Fruit fly (Drosophila melanogaster) whole organism, embryonic: ENCODE measurements around the gene CG7101.

ENCODE experiments used
- Bgb ChIP-seq: fragments of 200-800 bp; sonication (Bioruptor generic); IDR thresholded peaks from 2 replicates; pipeline ENCODE4 v1.3.6; 2022; ENCODE audit warnings: missing biosample characterization, missing genetic modification characterization; ENCODE audit not compliant: partially characterized antibody
- CG10209 ChIP-seq: fragments of 200-800 bp; sonication (Bioruptor generic); optimal IDR thresholded peaks from 3 replicates; lab custom pipeline; 2017; ENCODE audit warnings: missing biosample characterization, mild to moderate bottlenecking, missing genetic modification characterization, missing genetic modification reagents
- CG1024 ChIP-seq: fragments of 200-800 bp; sonication (Bioruptor generic); IDR thresholded peaks from 2 replicates; pipeline ENCODE4 v1.3.6; 2022; ENCODE audit warnings: missing biosample characterization, missing genetic modification characterization
- CG10274 ChIP-seq: fragments of 200-800 bp; sonication (Bioruptor generic); optimal IDR thresholded peaks from 3 replicates; lab custom pipeline; 2017; ENCODE audit warnings: missing biosample characterization, mild to moderate bottlenecking, missing genetic modification characterization
- CG11093 ChIP-seq: fragments of 200-800 bp; sonication (Bioruptor generic); IDR thresholded peaks from 3 replicates; pipeline ENCODE4 v1.3.6; 2022; ENCODE audit warnings: missing biosample characterization, missing genetic modification characterization
- CG11247 ChIP-seq: fragments of 200-800 bp; sonication (Bioruptor generic); IDR thresholded peaks from 2 replicates; pipeline ENCODE4 v1.3.6; 2022; ENCODE audit warnings: missing biosample characterization, missing genetic modification characterization
- CG11696 ChIP-seq: fragments of 200-800 bp; sonication (Bioruptor generic); IDR thresholded peaks from 2 replicates; pipeline ENCODE4 v1.3.6; 2022; ENCODE audit warnings: missing biosample characterization, missing genetic modification characterization
- CG12219 ChIP-seq: fragments of 200-800 bp; sonication (Bioruptor generic); optimal IDR thresholded peaks from 3 replicates; lab custom pipeline; 2018; ENCODE audit warnings: missing biosample characterization, mild to moderate bottlenecking, missing genetic modification characterization
- CG13296 ChIP-seq: fragments of 200-800 bp; sonication (Bioruptor generic); optimal IDR thresholded peaks from 3 replicates; lab custom pipeline; 2018; ENCODE audit warnings: missing biosample characterization, mild to moderate bottlenecking, missing genetic modification characterization
- CG14014 ChIP-seq: fragments of 200-800 bp; sonication (Bioruptor generic); IDR thresholded peaks from 2 replicates; pipeline ENCODE4 v1.3.6; 2022; ENCODE audit warnings: missing biosample characterization, missing genetic modification characterization
- CG1602 ChIP-seq: fragments of 200-800 bp; sonication (Bioruptor generic); optimal IDR thresholded peaks from 3 replicates; lab custom pipeline; 2016; ENCODE audit warnings: missing biosample characterization, missing genetic modification characterization
- CG16813 ChIP-seq: fragments of 200-800 bp; sonication (Bioruptor generic); IDR thresholded peaks from 3 replicates; pipeline ENCODE4 v1.3.6; 2022; ENCODE audit warnings: missing biosample characterization, missing genetic modification characterization; ENCODE audit not compliant: partially characterized antibody
- CG17186 ChIP-seq: fragments of 200-800 bp; sonication (Bioruptor generic); optimal IDR thresholded peaks from 3 replicates; lab custom pipeline; 2017; ENCODE audit warnings: missing biosample characterization, missing genetic modification reagents, missing genetic modification characterization
- CG17568 ChIP-seq: fragments of 200-800 bp; sonication (Bioruptor generic); optimal IDR thresholded peaks from 2 replicates; lab custom pipeline; 2018; ENCODE audit warnings: missing biosample characterization, mild to moderate bottlenecking, missing genetic modification characterization, moderate library complexity
- CG1792 ChIP-seq: fragments of 200-800 bp; sonication (Bioruptor generic); optimal IDR thresholded peaks from 2 replicates; lab custom pipeline; 2016; ENCODE audit warnings: missing biosample characterization, missing genetic modification characterization
- CG1832 ChIP-seq: fragments of 200-800 bp; sonication (Bioruptor generic); optimal IDR thresholded peaks from 2 replicates; lab custom pipeline; 2017; ENCODE audit warnings: missing biosample characterization, mild to moderate bottlenecking, missing genetic modification characterization, inconsistent platforms
- CG18764 ChIP-seq: fragments of 200-800 bp; sonication (Bioruptor generic); optimal IDR thresholded peaks from 3 replicates; lab custom pipeline; 2016; ENCODE audit warnings: missing biosample characterization, missing genetic modification characterization
- CG3065 ChIP-seq: fragments of 200-800 bp; sonication (Bioruptor generic); optimal IDR thresholded peaks from 2 replicates; lab custom pipeline; 2016; ENCODE audit warnings: missing biosample characterization, missing genetic modification characterization
- CG31224 ChIP-seq: fragments of 200-800 bp; sonication (Bioruptor generic); IDR thresholded peaks from 2 replicates; pipeline ENCODE4 v1.3.6; 2022; ENCODE audit warnings: missing biosample characterization, missing genetic modification characterization
- CG3281 ChIP-seq: fragments of 200-800 bp; sonication (Bioruptor generic); optimal IDR thresholded peaks from 3 replicates; lab custom pipeline; 2017; ENCODE audit warnings: missing biosample characterization, mild to moderate bottlenecking, missing genetic modification characterization
- CG5953 ChIP-seq: fragments of 200-800 bp; sonication (Bioruptor generic); IDR thresholded peaks from 2 replicates; pipeline ENCODE4 v1.3.6; 2022; ENCODE audit warnings: missing biosample characterization, missing genetic modification characterization
- CG6683 ChIP-seq: fragments of 200-800 bp; sonication (Bioruptor generic); optimal IDR thresholded peaks from 2 replicates; lab custom pipeline; 2017; ENCODE audit warnings: missing biosample characterization, mild to moderate bottlenecking, missing genetic modification characterization, missing genetic modification reagents
- CG7372 ChIP-seq: fragments of 200-800 bp; sonication (Bioruptor generic); IDR thresholded peaks from 2 replicates; pipeline ENCODE4 v1.3.6; 2022; ENCODE audit warnings: missing biosample characterization, missing genetic modification characterization
- CG7745 ChIP-seq: fragments of 200-800 bp; sonication (Bioruptor generic); optimal IDR thresholded peaks from 2 replicates; lab custom pipeline; 2018; ENCODE audit warnings: missing biosample characterization, mild to moderate bottlenecking, missing genetic modification characterization, moderate library complexity
- CG7786 ChIP-seq: fragments of 200-800 bp; sonication (Bioruptor generic); optimal IDR thresholded peaks from 2 replicates; lab custom pipeline; 2016; ENCODE audit warnings: missing biosample characterization, missing genetic modification characterization
- Dbx ChIP-seq: fragments of 200-800 bp; sonication (Bioruptor generic); IDR thresholded peaks from 3 replicates; pipeline ENCODE4 v1.3.6; 2022; ENCODE audit warnings: missing biosample characterization, missing genetic modification characterization
- Dll ChIP-seq: fragments of 200-800 bp; sonication (Bioruptor generic); IDR thresholded peaks from 4 replicates; pipeline ENCODE4 v1.3.6; 2022; ENCODE audit warnings: missing biosample characterization, missing genetic modification characterization; ENCODE audit not compliant: partially characterized antibody
- Gug ChIP-seq: fragments of 200-800 bp; sonication (Bioruptor generic); IDR thresholded peaks from 4 replicates; pipeline ENCODE4 v1.3.6; 2022; ENCODE audit warnings: missing biosample characterization, missing genetic modification characterization
- Hand ChIP-seq: fragments of 200-800 bp; sonication (Bioruptor generic); optimal IDR thresholded peaks from 2 replicates; lab custom pipeline; 2017; ENCODE audit warnings: mild to moderate bottlenecking, missing biosample characterization, missing genetic modification reagents, missing genetic modification characterization
- Hr39 ChIP-seq: fragments of >200 bp; optimal IDR thresholded peaks from 2 replicates; lab custom pipeline; 2017
- Rfx ChIP-seq: fragments of 200-800 bp; sonication (Bioruptor generic); IDR thresholded peaks from 2 replicates; pipeline ENCODE4 v1.3.6; 2022; ENCODE audit warnings: missing biosample characterization, missing genetic modification characterization
- Side ChIP-seq: fragments of 200-800 bp; sonication (Bioruptor generic); optimal IDR thresholded peaks from 2 replicates; lab custom pipeline; 2016; ENCODE audit warnings: missing biosample characterization, missing genetic modification characterization
- Sry-β ChIP-seq: fragments of 200-800 bp; sonication (Bioruptor generic); optimal IDR thresholded peaks from 2 replicates; lab custom pipeline; 2018; ENCODE audit warnings: missing biosample characterization, mild to moderate bottlenecking, missing genetic modification characterization, moderate library complexity
- al ChIP-seq: fragments of 200-800 bp; sonication (Bioruptor generic); IDR thresholded peaks from 2 replicates; pipeline ENCODE4 v1.3.6; 2022; ENCODE audit warnings: missing biosample characterization, missing genetic modification characterization
- bsh ChIP-seq, 2 experiments: fragments of 200-800 bp; sonication (Bioruptor generic); optimal IDR thresholded peaks; 2 replicates each; lab custom pipeline; 2017 to 2018; ENCODE audit warnings: mild to moderate bottlenecking in 2 of 2, missing biosample characterization in 2 of 2, missing genetic modification characterization in 2 of 2, moderate library complexity in 1 of 2
- cas ChIP-seq: fragments of 200-800 bp; sonication (Bioruptor generic); IDR thresholded peaks from 2 replicates; pipeline ENCODE4 v1.3.6; 2022; ENCODE audit warnings: missing biosample characterization, missing genetic modification characterization
- caup ChIP-seq: fragments of 200-800 bp; sonication (Bioruptor generic); optimal IDR thresholded peaks from 3 replicates; lab custom pipeline; 2017; ENCODE audit warnings: missing biosample characterization, mild to moderate bottlenecking, missing genetic modification characterization, moderate library complexity; ENCODE audit not compliant: severe bottlenecking
- crc ChIP-seq: fragments of 200-800 bp; sonication (Bioruptor generic); optimal IDR thresholded peaks from 2 replicates; lab custom pipeline; 2016; ENCODE audit warnings: missing biosample characterization, missing genetic modification characterization
- dysf ChIP-seq: fragments of 200-800 bp; sonication (Bioruptor generic); IDR thresholded peaks from 3 replicates; pipeline ENCODE4 v1.3.6; 2022; ENCODE audit warnings: missing biosample characterization, missing genetic modification characterization
- ham ChIP-seq: fragments of 200-800 bp; sonication (Bioruptor generic); IDR thresholded peaks from 2 replicates; pipeline ENCODE4 v1.3.6; 2022; ENCODE audit warnings: missing biosample characterization, missing genetic modification characterization
- hkb ChIP-seq, 2 experiments: fragments of 200-800 bp in 1 of 2; fragments of >200 bp in 1 of 2; sonication (Bioruptor generic) in 1 of 2; IDR thresholded peaks in 1 of 2; optimal IDR thresholded peaks in 1 of 2; 2 replicates each; pipeline versions ENCODE4 v1.3.6 to Lab custom; 2017 to 2022; ENCODE audit warnings: missing biosample characterization in 1 of 2, missing genetic modification characterization in 1 of 2
- jumu ChIP-seq: fragments of 200-800 bp; sonication (Bioruptor generic); optimal IDR thresholded peaks from 3 replicates; lab custom pipeline; 2016; ENCODE audit warnings: missing biosample characterization, missing genetic modification characterization
- nmo ChIP-seq: fragments of 200-800 bp; sonication (Bioruptor generic); optimal IDR thresholded peaks from 2 replicates; lab custom pipeline; 2018; ENCODE audit warnings: missing biosample characterization, mild to moderate bottlenecking, missing genetic modification characterization, moderate library complexity
- oc ChIP-seq: fragments of 200-800 bp; sonication (Bioruptor generic); optimal IDR thresholded peaks from 2 replicates; lab custom pipeline; 2018; ENCODE audit warnings: missing biosample characterization, mild to moderate bottlenecking, missing genetic modification characterization, moderate library complexity
- pan ChIP-seq, 4 experiments: fragments of >200 bp in 3 of 4; fragments of 200-800 bp in 1 of 4; sonication (Bioruptor generic) in 1 of 4; optimal IDR thresholded peaks in 3 of 4; IDR thresholded peaks in 1 of 4; 2 replicates each; pipeline versions ENCODE4 v1.3.6 to Lab custom; 2017 to 2022; ENCODE audit warnings: missing biosample characterization in 2 of 4, missing genetic modification characterization in 2 of 4, mixed read lengths in 1 of 4
- stc ChIP-seq: fragments of 200-800 bp; sonication (Bioruptor generic); IDR thresholded peaks from 2 replicates; pipeline ENCODE4 v1.3.6; 2022; ENCODE audit warnings: missing biosample characterization, missing genetic modification characterization
- unc-4 ChIP-seq: fragments of 200-800 bp; sonication (Bioruptor generic); IDR thresholded peaks from 2 replicates; pipeline ENCODE4 v1.3.6; 2022; ENCODE audit warnings: missing biosample characterization, missing genetic modification characterization; ENCODE audit not compliant: partially characterized antibody
- wor ChIP-seq: fragments of 200-800 bp; sonication (Bioruptor generic); IDR thresholded peaks from 2 replicates; pipeline ENCODE4 v1.3.6; 2022; ENCODE audit warnings: missing biosample characterization, missing genetic modification characterization

Gene CG7101

DNA sequence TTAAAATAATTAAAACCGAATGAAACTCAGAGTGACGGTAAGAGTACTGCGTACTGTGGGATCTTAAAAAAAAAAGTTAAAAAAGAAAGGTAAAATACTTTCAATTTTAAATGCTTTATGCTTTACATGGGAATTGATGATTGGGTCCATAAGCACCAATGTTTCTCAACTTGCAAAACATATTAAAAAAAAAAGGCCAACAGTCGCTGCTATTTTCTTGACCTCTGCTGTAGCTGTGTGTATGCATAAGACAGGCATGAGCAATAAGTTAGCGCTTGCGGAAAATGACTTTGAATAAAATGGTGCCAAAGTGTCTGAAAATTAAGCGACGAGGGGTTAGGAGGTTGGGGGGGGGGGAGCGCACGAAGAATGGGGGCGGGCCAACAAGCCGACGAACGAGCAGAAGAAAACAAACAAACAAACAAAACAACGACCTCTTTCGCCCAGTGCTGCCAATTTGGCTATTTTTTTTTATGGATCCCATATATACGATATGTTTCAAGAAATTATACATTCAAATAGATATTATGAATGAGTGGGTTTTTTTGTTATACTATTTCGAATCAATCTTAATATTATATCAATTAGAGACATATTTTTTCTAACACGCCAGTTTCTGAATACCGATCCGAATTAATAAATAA, 39.2 kb downstream of the CG7101 start (continued):
- TF ChIP-seq Rfx (GFP tag; lab: Robert Waterston, UW) (peak; percentile 59), unc-4 (GFP tag; lab: Robert Waterston, UW) (no peak), Dll (GFP tag; lab: Robert Waterston, UW) (no peak), jumu (GFP tag; lab: Kevin White, UChicago) (peak; percentile 12), CG3281 (GFP tag; lab: Kevin White, UChicago) (peak; percentile 51), Gug (GFP tag; lab: Robert Waterston, UW) (peak; percentile 52; the same call in 1 of the 4 replicates), hkb (optimal IDR thresholded peaks at IDR 0.05; lab: Kevin White, UChicago) (no peak), hkb (GFP tag; IDR thresholded peaks at IDR 0.05; lab: Robert Waterston, UW) (peak; percentile 82), wor (no peak), oc (tag; lab: Kevin White, UChicago) (no peak), CG3065 (GFP tag; lab: Kevin White, UChicago) (no peak), CG7786 (GFP tag; lab: Kevin White, UChicago) (peak; percentile 25), Side (GFP tag; lab: Kevin White, UChicago) (peak; percentile 26), Dbx (GFP tag; lab: Robert Waterston, UW) (no peak), stc (GFP tag; lab: Robert Waterston, UW) (0 out of 2 replicates have a peak, but pooled peaks have one; percentile 44), CG17568 (GFP tag; lab: Kevin White, UChicago) (no peak), caup (peak; percentile 40), CG16813 (GFP tag; lab: Robert Waterston, UW) (no peak), CG17186 (GFP tag; lab: Kevin White, UChicago) (no peak), pan (optimal IDR thresholded peaks at IDR 0.05; lab: Kevin White, UChicago) (no peak), pan (GFP tag; optimal IDR thresholded peaks at IDR 0.05 in 1 of 2, IDR thresholded peaks at IDR 0.05 in 1 of 2) (peak in 1 of 2 experiments; percentile 72), bsh (GFP tag; optimal IDR thresholded peaks at IDR 0.05; lab: Kevin White, UChicago) (peak; percentile 36 to 50), CG1792 (GFP tag; lab: Kevin White, UChicago) (peak; percentile 13), CG10274 (GFP tag; lab: Kevin White, UChicago) (no peak), CG5953 (GFP tag; lab: Robert Waterston, UW) (0 out of 2 replicates have a peak, but pooled peaks have one; percentile 36), CG11093 (GFP tag; lab: Robert Waterston, UW) (0 out of 3 replicates have a peak, but pooled peaks have one; percentile 25), Sry-β (GFP tag; lab: Kevin White, UChicago) (peak; percentile 78), Hr39 (lab: Kevin White, UChicago) (no peak), ham (no peak), CG10209 (GFP tag; lab: Kevin White, UChicago) (peak; percentile 48), CG12219 (GFP tag; lab: Kevin White, UChicago) (no peak), CG7745 (no peak), CG11247 (GFP tag; lab: Robert Waterston, UW) (peak; percentile 59; the same call in 1 of the 2 replicates), cas (GFP tag; lab: Robert Waterston, UW) (no peak), CG1832 (no peak), CG31224 (0 out of 2 replicates have a peak, but pooled peaks have one; percentile 17), Bgb (no peak), CG13296 (GFP tag; lab: Kevin White, UChicago) (peak; percentile 43), Hand (GFP tag; lab: Kevin White, UChicago) (peak; percentile 17), CG11696 (GFP tag; lab: Robert Waterston, UW) (peak; percentile 95), CG18764 (GFP tag; lab: Kevin White, UChicago) (peak; percentile 50), CG1024 (GFP tag; lab: Robert Waterston, UW) (peak; percentile 47; the same call in 1 of the 2 replicates), dysf (GFP tag; lab: Robert Waterston, UW) (peak; percentile 66; the same call in 2 of the 3 replicates), CG7372 (0 out of 2 replicates have a peak, but pooled peaks have one; percentile 8), CG6683 (GFP tag; lab: Kevin White, UChicago) (no peak), crc (GFP tag; lab: Kevin White, UChicago) (peak; percentile 19), al (GFP tag; lab: Robert Waterston, UW) (no peak), nmo (GFP tag; lab: Kevin White, UChicago) (peak; percentile 45), CG14014 (GFP tag; lab: Robert Waterston, UW) (peak; percentile 79), CG1602 (peak; percentile 26)
